Fruit fly (Drosophila melanogaster) whole organism, embryonic: ENCODE data around the gene Vps2.

Experiments used
- B-H1 ChIP-seq: fragments of 200-800 bp; sonication (Bioruptor generic); IDR thresholded peaks from 3 replicates; pipeline ENCODE4 v1.3.6; 2022; ENCODE audit warnings: missing biosample characterization, missing genetic modification characterization
- BtbVII ChIP-seq: fragments of 200-800 bp; sonication (Bioruptor generic); optimal IDR thresholded peaks from 3 replicates; lab custom pipeline; 2017; ENCODE audit warnings: missing biosample characterization, mild to moderate bottlenecking, missing genetic modification characterization
- CG10431 ChIP-seq: fragments of 200-800 bp; sonication (Bioruptor generic); optimal IDR thresholded peaks from 3 replicates; lab custom pipeline; 2018; ENCODE audit warnings: missing biosample characterization, mild to moderate bottlenecking, missing genetic modification characterization
- CG12236 ChIP-seq: fragments of 200-800 bp; sonication (Bioruptor generic); optimal IDR thresholded peaks from 2 replicates; lab custom pipeline; 2016; ENCODE audit warnings: missing biosample characterization, missing genetic modification characterization
- CG12744 ChIP-seq: fragments of 200-800 bp; sonication (Bioruptor generic); optimal IDR thresholded peaks from 2 replicates; lab custom pipeline; 2016; ENCODE audit warnings: missing biosample characterization, missing genetic modification characterization
- CG12769 ChIP-seq: fragments of 200-800 bp; sonication (Bioruptor generic); optimal IDR thresholded peaks from 2 replicates; lab custom pipeline; 2019; ENCODE audit warnings: missing biosample characterization, mild to moderate bottlenecking, missing genetic modification characterization, moderate library complexity
- CG1529 ChIP-seq: fragments of 200-800 bp; sonication (Bioruptor generic); optimal IDR thresholded peaks from 3 replicates; lab custom pipeline; 2018; ENCODE audit warnings: missing biosample characterization, missing genetic modification characterization
- CG15479 ChIP-seq: fragments of 200-800 bp; sonication (Bioruptor generic); optimal IDR thresholded peaks from 3 replicates; lab custom pipeline; 2019; ENCODE audit warnings: missing biosample characterization, mild to moderate bottlenecking, missing genetic modification characterization, moderate library complexity
- CG16779 ChIP-seq: fragments of 200-800 bp; sonication (Bioruptor generic); IDR thresholded peaks from 2 replicates; pipeline ENCODE4 v1.3.6; 2022; ENCODE audit warnings: missing biosample characterization, missing genetic modification characterization
- CG16863 ChIP-seq: fragments of 200-800 bp; sonication (Bioruptor generic); optimal IDR thresholded peaks from 3 replicates; lab custom pipeline; 2016; ENCODE audit warnings: missing biosample characterization, missing genetic modification characterization
- CG17612 ChIP-seq: fragments of 200-800 bp; sonication (Bioruptor generic); IDR thresholded peaks from 2 replicates; pipeline ENCODE4 v1.3.6; 2022; ENCODE audit warnings: missing biosample characterization, missing genetic modification characterization
- CG17802 ChIP-seq: fragments of 200-800 bp; sonication (Bioruptor generic); optimal IDR thresholded peaks from 2 replicates; lab custom pipeline; 2018; ENCODE audit warnings: missing biosample characterization, mild to moderate bottlenecking, missing genetic modification characterization, moderate library complexity
- CG2199 ChIP-seq: fragments of 200-800 bp; sonication (Bioruptor generic); IDR thresholded peaks from 3 replicates; pipeline ENCODE4 v1.3.6; 2022; ENCODE audit warnings: missing biosample characterization, missing genetic modification characterization
- CG3838 ChIP-seq: fragments of 200-800 bp; sonication (Bioruptor generic); optimal IDR thresholded peaks from 3 replicates; lab custom pipeline; 2016; ENCODE audit warnings: missing biosample characterization, missing genetic modification characterization
- CG4854 ChIP-seq: fragments of 200-800 bp; sonication (Bioruptor generic); optimal IDR thresholded peaks from 2 replicates; lab custom pipeline; 2016; ENCODE audit warnings: missing biosample characterization, missing genetic modification characterization, inconsistent platforms
- CG5953 ChIP-seq: fragments of 200-800 bp; sonication (Bioruptor generic); IDR thresholded peaks from 2 replicates; pipeline ENCODE4 v1.3.6; 2022; ENCODE audit warnings: missing biosample characterization, missing genetic modification characterization
- CG6175 ChIP-seq: fragments of 200-800 bp; sonication (Bioruptor generic); IDR thresholded peaks from 3 replicates; pipeline ENCODE4 v1.3.6; 2022; ENCODE audit warnings: missing biosample characterization, missing genetic modification characterization
- CG6765 ChIP-seq: fragments of 200-800 bp; sonication (Bioruptor generic); optimal IDR thresholded peaks from 3 replicates; lab custom pipeline; 2017; ENCODE audit warnings: missing biosample characterization, mild to moderate bottlenecking, missing genetic modification characterization
- CG6813 ChIP-seq: fragments of 200-800 bp; sonication (Bioruptor generic); optimal IDR thresholded peaks from 2 replicates; lab custom pipeline; 2017; ENCODE audit warnings: missing biosample characterization, missing genetic modification characterization, mild to moderate bottlenecking, moderate library complexity, missing genetic modification reagents
- CG7556 ChIP-seq: fragments of 200-800 bp; sonication (Bioruptor generic); optimal IDR thresholded peaks from 2 replicates; lab custom pipeline; 2017; ENCODE audit warnings: missing biosample characterization, mild to moderate bottlenecking, missing genetic modification characterization
- CG7745 ChIP-seq: fragments of 200-800 bp; sonication (Bioruptor generic); optimal IDR thresholded peaks from 2 replicates; lab custom pipeline; 2018; ENCODE audit warnings: missing biosample characterization, mild to moderate bottlenecking, missing genetic modification characterization, moderate library complexity
- CG8944 ChIP-seq: fragments of 200-800 bp; sonication (Bioruptor generic); optimal IDR thresholded peaks from 3 replicates; lab custom pipeline; 2016; ENCODE audit warnings: missing biosample characterization, missing genetic modification characterization
- CG9609 ChIP-seq: fragments of 200-800 bp; sonication (Bioruptor generic); optimal IDR thresholded peaks from 3 replicates; lab custom pipeline; 2016; ENCODE audit warnings: missing biosample characterization, missing genetic modification characterization
- CTCF ChIP-seq: fragments of 200-800 bp; sonication (Bioruptor generic); optimal IDR thresholded peaks from 2 replicates; lab custom pipeline; 2017; ENCODE audit warnings: missing biosample characterization, mild to moderate bottlenecking, missing genetic modification characterization, moderate library complexity
- Dad ChIP-seq: fragments of 200-800 bp; sonication (Bioruptor generic); optimal IDR thresholded peaks from 3 replicates; lab custom pipeline; 2016; ENCODE audit warnings: missing biosample characterization, missing genetic modification characterization
- Fer1 ChIP-seq: fragments of 200-800 bp; sonication (Bioruptor generic); optimal IDR thresholded peaks from 2 replicates; lab custom pipeline; 2017; ENCODE audit warnings: missing biosample characterization, mild to moderate bottlenecking, missing genetic modification characterization
- Fer3 ChIP-seq: fragments of 200-800 bp; sonication (Bioruptor generic); optimal IDR thresholded peaks from 2 replicates; lab custom pipeline; 2018; ENCODE audit warnings: missing biosample characterization, mild to moderate bottlenecking, missing genetic modification characterization, moderate library complexity
- H15 ChIP-seq: fragments of 200-800 bp; sonication (Bioruptor generic); IDR thresholded peaks from 3 replicates; pipeline ENCODE4 v1.3.6; 2022; ENCODE audit warnings: missing biosample characterization, missing genetic modification characterization
- HmgD ChIP-seq: fragments of 200-800 bp; sonication (Bioruptor generic); optimal IDR thresholded peaks from 3 replicates; lab custom pipeline; 2016; ENCODE audit warnings: missing biosample characterization, missing genetic modification characterization
- Hr78 ChIP-seq, 2 experiments: fragments of 200-800 bp in 1 of 2; fragments of >200 bp in 1 of 2; sonication (Bioruptor generic) in 1 of 2; optimal IDR thresholded peaks; 2 replicates each; lab custom pipeline; 2017 to 2019; ENCODE audit warnings: missing biosample characterization in 2 of 2, missing genetic modification characterization in 2 of 2, mild to moderate bottlenecking in 1 of 2, moderate library complexity in 1 of 2
- Max ChIP-seq: fragments of 200-800 bp; sonication (Bioruptor generic); optimal IDR thresholded peaks from 2 replicates; lab custom pipeline; 2016; ENCODE audit warnings: missing biosample characterization, mild to moderate bottlenecking, missing genetic modification characterization
- Poxn ChIP-seq: fragments of 200-800 bp; sonication (Bioruptor generic); IDR thresholded peaks from 2 replicates; pipeline ENCODE4 v1.3.6; 2022; ENCODE audit warnings: missing biosample characterization, missing genetic modification characterization
- Rfx ChIP-seq: fragments of 200-800 bp; sonication (Bioruptor generic); IDR thresholded peaks from 2 replicates; pipeline ENCODE4 v1.3.6; 2022; ENCODE audit warnings: missing biosample characterization, missing genetic modification characterization
- Side ChIP-seq: fragments of 200-800 bp; sonication (Bioruptor generic); optimal IDR thresholded peaks from 2 replicates; lab custom pipeline; 2016; ENCODE audit warnings: missing biosample characterization, missing genetic modification characterization
- chm ChIP-seq: fragments of 200-800 bp; sonication (Bioruptor generic); IDR thresholded peaks from 2 replicates; pipeline ENCODE4 v1.3.6; 2022; ENCODE audit warnings: missing biosample characterization, missing genetic modification characterization
- ci ChIP-seq: fragments of 200-800 bp; sonication (Bioruptor generic); IDR thresholded peaks from 3 replicates; pipeline ENCODE4 v1.3.6; 2022; ENCODE audit warnings: missing biosample characterization, missing genetic modification characterization
- esg ChIP-seq: fragments of 200-800 bp; sonication (Bioruptor generic); conservative IDR thresholded peaks from 2 replicates; pipeline ENCODE4 v1.3.6; 2022; ENCODE audit warnings: missing biosample characterization, missing genetic modification characterization
- her ChIP-seq: fragments of 200-800 bp; sonication (Bioruptor generic); optimal IDR thresholded peaks from 2 replicates; lab custom pipeline; 2016; ENCODE audit warnings: missing biosample characterization, missing genetic modification characterization
- insv ChIP-seq, 2 experiments: fragments of 200-800 bp; sonication (Bioruptor generic); optimal IDR thresholded peaks; 3 replicates each; lab custom pipeline; 2016 to 2018; ENCODE audit warnings: missing biosample characterization in 2 of 2, missing genetic modification characterization in 2 of 2
- jumu ChIP-seq: fragments of 200-800 bp; sonication (Bioruptor generic); optimal IDR thresholded peaks from 3 replicates; lab custom pipeline; 2016; ENCODE audit warnings: missing biosample characterization, missing genetic modification characterization
- pzg ChIP-seq: fragments of 200-800 bp; sonication (Bioruptor generic); optimal IDR thresholded peaks from 3 replicates; lab custom pipeline; 2018; ENCODE audit warnings: missing biosample characterization, mild to moderate bottlenecking, missing genetic modification characterization, moderate library complexity
- ranshi ChIP-seq: fragments of 200-800 bp; sonication (Bioruptor generic); IDR thresholded peaks from 2 replicates; pipeline ENCODE4 v1.3.6; 2022; ENCODE audit warnings: missing biosample characterization, missing genetic modification characterization
- shn ChIP-seq: fragments of 200-800 bp; sonication (Bioruptor generic); optimal IDR thresholded peaks from 3 replicates; lab custom pipeline; 2016; ENCODE audit warnings: missing biosample characterization, missing genetic modification characterization
- sna ChIP-seq: fragments of 200-800 bp; sonication (Bioruptor generic); IDR thresholded peaks from 2 replicates; pipeline ENCODE4 v1.3.6; 2022; ENCODE audit warnings: missing biosample characterization, missing genetic modification characterization; ENCODE audit not compliant: partially characterized antibody
- tna ChIP-seq: fragments of 200-800 bp; sonication (Bioruptor generic); IDR thresholded peaks from 2 replicates; pipeline ENCODE4 v1.3.6; 2022; ENCODE audit warnings: missing biosample characterization, missing genetic modification characterization; ENCODE audit not compliant: partially characterized antibody
- unc-4 ChIP-seq: fragments of 200-800 bp; sonication (Bioruptor generic); IDR thresholded peaks from 2 replicates; pipeline ENCODE4 v1.3.6; 2022; ENCODE audit warnings: missing biosample characterization, missing genetic modification characterization; ENCODE audit not compliant: partially characterized antibody
- unpg ChIP-seq: fragments of 200-800 bp; sonication (Bioruptor generic); optimal IDR thresholded peaks from 3 replicates; lab custom pipeline; 2018; ENCODE audit warnings: missing biosample characterization, mild to moderate bottlenecking, missing genetic modification characterization, moderate library complexity
- vnd ChIP-seq: fragments of 200-800 bp; sonication (Bioruptor generic); IDR thresholded peaks from 3 replicates; pipeline ENCODE4 v1.3.6; 2022; ENCODE audit warnings: missing biosample characterization, missing genetic modification characterization; ENCODE audit not compliant: partially characterized antibody
- vvl ChIP-seq: fragments of 200-800 bp; sonication (Bioruptor generic); IDR thresholded peaks from 2 replicates; pipeline ENCODE4 v1.3.6; 2022; ENCODE audit warnings: missing biosample characterization, missing genetic modification characterization
- yki ChIP-seq: fragments of >200 bp; optimal IDR thresholded peaks from 3 replicates; lab custom pipeline; 2018

The Vps2 gene

dm6 chr3R:26021195-26021914 lies 31.3 kb upstream of the Vps2 start (continued):
- TF ChIP-seq CG8944 (GFP tag; lab: Kevin White, UChicago): peak; percentile 74
- TF ChIP-seq Fer1: peak; percentile 86
- peak; percentile 57 for TF ChIP-seq CG17802 (tag; lab: Kevin White, UChicago)
- TF ChIP-seq unc-4: no peak
- peak; percentile 61; the same call in 1 of the 3 replicates for TF ChIP-seq CG6175 (GFP tag; lab: Robert Waterston, UW)
- peak in 1 of 2 experiments; percentile 62 for TF ChIP-seq insv (GFP tag; optimal IDR thresholded peaks at IDR 0.05; lab: Kevin White, UChicago)
- TF ChIP-seq ci (GFP tag; lab: Robert Waterston, UW): peak; percentile 13; the same call in 2 of the 3 replicates
- TF ChIP-seq CG10431 (GFP tag; lab: Kevin White, UChicago): peak; percentile 85
- peak; percentile 10 for TF ChIP-seq CG15479 (GFP tag; lab: Kevin White, UChicago)
- TF ChIP-seq unpg (GFP tag; lab: Kevin White, UChicago): peak; percentile 92
- TF ChIP-seq pzg (GFP tag; lab: Kevin White, UChicago): no peak
- TF ChIP-seq CG12744 (GFP tag; lab: Kevin White, UChicago): peak; percentile 86
- peak; percentile 81; the same call in 1 of the 2 replicates for TF ChIP-seq ranshi (GFP tag; lab: Robert Waterston, UW)
- TF ChIP-seq Side: peak; percentile 66
- TF ChIP-seq Poxn: peak; percentile 55
- TF ChIP-seq Dad (GFP tag; lab: Kevin White, UChicago): peak; percentile 38
- TF ChIP-seq CG7745 (tag; lab: Kevin White, UChicago): no peak
- peak; percentile 74 for TF ChIP-seq vvl (GFP tag; lab: Robert Waterston, UW)
- peak; percentile 63 for TF ChIP-seq CG3838 (GFP tag; lab: Kevin White, UChicago)
- TF ChIP-seq CG6813 (GFP tag; lab: Kevin White, UChicago): peak; percentile 80
- peak; percentile 84 for TF ChIP-seq Fer3 (tag; lab: Kevin White, UChicago)
- peak; percentile 87 for TF ChIP-seq CG6765 (GFP tag; lab: Kevin White, UChicago)
- TF ChIP-seq tna (GFP tag; lab: Robert Waterston, UW): no peak
- TF ChIP-seq HmgD (GFP tag; lab: Kevin White, UChicago): no peak
- TF ChIP-seq CG17612 (GFP tag; lab: Robert Waterston, UW): peak; percentile 62
- peak; percentile 79 for TF ChIP-seq CG9609
- TF ChIP-seq CG12236 (GFP tag; lab: Kevin White, UChicago): peak; percentile 87
- peak; percentile 79 for TF ChIP-seq B-H1 (GFP tag; lab: Robert Waterston, UW)
- TF ChIP-seq Hr78 (GFP tag; optimal IDR thresholded peaks at IDR 0.05; lab: Kevin White, UChicago): peak in 1 of 2 experiments; percentile 55
- TF ChIP-seq shn: peak; percentile 73
- peak; percentile 49 for TF ChIP-seq CTCF
- TF ChIP-seq CG2199: no peak
- TF ChIP-seq CG7556 (GFP tag; lab: Kevin White, UChicago): peak; percentile 99
- peak; percentile 98 for TF ChIP-seq CG12769
- peak; percentile 90 for TF ChIP-seq esg (GFP tag; lab: Robert Waterston, UW)
- peak; percentile 93 for TF ChIP-seq BtbVII (GFP tag; lab: Kevin White, UChicago)
- TF ChIP-seq CG16863: peak; percentile 91
- TF ChIP-seq yki: peak; percentile 32
- TF ChIP-seq CG1529 (GFP tag; lab: Kevin White, UChicago): peak; percentile 93
- no peak for TF ChIP-seq sna (GFP tag; lab: Robert Waterston, UW)
- TF ChIP-seq CG4854 (GFP tag; lab: Kevin White, UChicago): peak; percentile 57
- TF ChIP-seq Max (GFP tag; lab: Kevin White, UChicago): peak; percentile 86
- TF ChIP-seq her (GFP tag; lab: Kevin White, UChicago): peak; percentile 34
- TF ChIP-seq CG5953: 0 out of 2 replicates have a peak, but pooled peaks have one; percentile 46
- TF ChIP-seq vnd (GFP tag; lab: Robert Waterston, UW): 0 out of 3 replicates have a peak, but pooled peaks have one; percentile 33
- TF ChIP-seq CG16779 (GFP tag; lab: Robert Waterston, UW): no peak
- TF ChIP-seq H15 (GFP tag; lab: Robert Waterston, UW): peak; percentile 78
- TF ChIP-seq Rfx: peak; percentile 84
- peak; percentile 74 for TF ChIP-seq jumu (GFP tag; lab: Kevin White, UChicago)
- no peak for TF ChIP-seq chm (GFP tag; lab: Robert Waterston, UW)
